Fruit fly (Drosophila melanogaster) whole organism, pupa: ENCODE data around the gene CG10252.

Source experiments
- CG10348 ChIP-seq: fragments of 200-800 bp; sonication (Bioruptor generic); IDR thresholded peaks from 2 replicates; pipeline ENCODE4 v1.3.6; 2022; ENCODE audit warnings: missing biosample characterization, missing genetic modification characterization
- CG13204 ChIP-seq: fragments of 200-800 bp; sonication (Bioruptor generic); optimal IDR thresholded peaks from 2 replicates; lab custom pipeline; 2018; ENCODE audit warnings: missing biosample characterization, mild to moderate bottlenecking, missing genetic modification characterization, moderate library complexity
- CG34367 ChIP-seq: fragments of 200-800 bp; sonication (Bioruptor generic); optimal IDR thresholded peaks from 2 replicates; lab custom pipeline; 2018; ENCODE audit warnings: missing biosample characterization, mild to moderate bottlenecking, missing genetic modification characterization
- Pif1A ChIP-seq: fragments of 200-800 bp; sonication (Bioruptor generic); optimal IDR thresholded peaks from 3 replicates; lab custom pipeline; 2016; ENCODE audit warnings: missing biosample characterization, missing genetic modification characterization
- Pif1B ChIP-seq: fragments of 200-800 bp; sonication (Bioruptor generic); optimal IDR thresholded peaks from 3 replicates; lab custom pipeline; 2016; ENCODE audit warnings: missing biosample characterization, missing genetic modification characterization
- Snoo ChIP-seq: fragments of 200-800 bp; sonication (Bioruptor generic); optimal IDR thresholded peaks from 3 replicates; lab custom pipeline; 2017; ENCODE audit warnings: missing biosample characterization, mild to moderate bottlenecking, missing genetic modification characterization, inconsistent platforms
- gl ChIP-seq: fragments of 200-800 bp; sonication (Bioruptor generic); optimal IDR thresholded peaks from 2 replicates; lab custom pipeline; 2018; ENCODE audit warnings: missing biosample characterization, mild to moderate bottlenecking, missing genetic modification characterization

dm6 chr3R:23679911-23680336 is 16.1 kb downstream of the CG10252 start, which contains the start of gene eIF3d1:
- TF ChIP-seq CG34367 (tag; lab: Kevin White, UChicago) (no peak), CG13204 (GFP tag; lab: Kevin White, UChicago) (no peak), Snoo (tag; lab: Kevin White, UChicago) (no peak), CG10348 (GFP tag; lab: Robert Waterston, UW) (no peak), Pif1B (GFP tag; lab: Kevin White, UChicago) (no peak), Pif1A (GFP tag; lab: Kevin White, UChicago) (no peak), gl (tag; lab: Kevin White, UChicago) (no peak)
